Fruit fly (Drosophila melanogaster) whole organism: ENCODE results near the gene CG14312.

ENCODE experiments used
- EcR ChIP-seq, 2 experiments: fragments of >200 bp; optimal IDR thresholded peaks; 2 replicates each; lab custom pipeline; 2017; ENCODE audit warnings: missing biosample characterization in 2 of 2, missing genetic modification characterization in 2 of 2, missing genetic modification reagents in 2 of 2
- pan ChIP-seq: fragments of >200 bp; optimal IDR thresholded peaks from 2 replicates; lab custom pipeline; 2017
- psq ChIP-seq: fragments of >200 bp; optimal IDR thresholded peaks from 2 replicates; lab custom pipeline; 2017
- usp ChIP-seq: fragments of >200 bp; optimal IDR thresholded peaks from 2 replicates; lab custom pipeline; 2017; ENCODE audit warnings: missing biosample characterization, missing genetic modification characterization, mixed read lengths

dm6 chr3R:18310766-18311367 lies 27.5 kb upstream of the CG14312 start:
- TF ChIP-seq pan (no peak), psq (lab: Kevin White, UChicago) (no peak), EcR (GFP tag; optimal IDR thresholded peaks at IDR 0.05; lab: Kevin White, UChicago) (no peak), usp (GFP tag; lab: Kevin White, UChicago) (no peak)
